Worm (Caenorhabditis elegans): ENCODE results near the gene C01C10.2.

- TF ChIP-seq pqm-1 (tag; optimal IDR thresholded peaks at IDR 0.05) (no peak), pha-4 (tag; optimal IDR thresholded peaks at IDR 0.05) (peak; percentile 63), ztf-11 (tag; optimal IDR thresholded peaks at IDR 0.05) (no peak), elt-2 (tag; optimal IDR thresholded peaks at IDR 0.05) (peak; percentile 23), lin-39 (tag; optimal IDR thresholded peaks at IDR 0.05) (peak; percentile 78), unc-39 (tag; optimal IDR thresholded peaks at IDR 0.05) (no peak), ceh-82 (tag; optimal IDR thresholded peaks at IDR 0.05) (no peak), R02D3.7 (tag; optimal IDR thresholded peaks at IDR 0.05) (no peak), egl-5 (tag; optimal IDR thresholded peaks at IDR 0.05) (peak; percentile 31), elt-1 (tag; optimal IDR thresholded peaks at IDR 0.05) (no peak), nhr-12 (tag; optimal IDR thresholded peaks at IDR 0.05) (no peak), nfya-1 (tag; optimal IDR thresholded peaks at IDR 0.05; ENCODE audit: insufficient read depth) (peak; percentile 77), nhr-77 (tag; optimal IDR thresholded peaks at IDR 0.05) (no peak)
These were observed 37.1 kb upstream of the C01C10.2 start, which contains the start of gene coh-1 for ce11 chrX:7474968-7475433.

Data from whole organism, L3 larva.